Fruit fly (Drosophila melanogaster) whole organism, prepupa: Measurements from ENCODE around the gene CG1571.

Source experiments
- Blimp-1 ChIP-seq: fragments of 200-800 bp; sonication (Bioruptor generic); optimal IDR thresholded peaks from 3 replicates; lab custom pipeline; 2017; ENCODE audit warnings: missing biosample characterization, missing genetic modification characterization, mild to moderate bottlenecking, moderate library complexity, missing genetic modification reagents
- CG10631 ChIP-seq: fragments of 200-800 bp; sonication (Bioruptor generic); optimal IDR thresholded peaks from 2 replicates; lab custom pipeline; 2016; ENCODE audit warnings: missing biosample characterization, missing genetic modification characterization
- CG31627 ChIP-seq: fragments of 200-800 bp; sonication (Bioruptor generic); optimal IDR thresholded peaks from 3 replicates; lab custom pipeline; 2016; ENCODE audit warnings: missing biosample characterization, missing genetic modification characterization
- CG4318 ChIP-seq: fragments of 200-800 bp; sonication (Bioruptor generic); optimal IDR thresholded peaks from 3 replicates; lab custom pipeline; 2017; ENCODE audit warnings: missing biosample characterization, mild to moderate bottlenecking, missing genetic modification characterization
- CG6276 ChIP-seq: fragments of 200-800 bp; sonication (Bioruptor generic); optimal IDR thresholded peaks from 2 replicates; lab custom pipeline; 2017; ENCODE audit warnings: missing biosample characterization, mild to moderate bottlenecking, missing genetic modification characterization
- CG7368 ChIP-seq: fragments of 200-800 bp; sonication (Bioruptor generic); optimal IDR thresholded peaks from 3 replicates; lab custom pipeline; 2016; ENCODE audit warnings: missing biosample characterization, missing genetic modification characterization
- CG8119 ChIP-seq: fragments of 200-800 bp; sonication (Bioruptor generic); IDR thresholded peaks from 3 replicates; pipeline ENCODE4 v1.3.6; 2022; ENCODE audit warnings: missing biosample characterization, missing genetic modification characterization
- CG8319 ChIP-seq: fragments of 200-800 bp; sonication (Bioruptor generic); optimal IDR thresholded peaks from 3 replicates; lab custom pipeline; 2016; ENCODE audit warnings: missing biosample characterization, missing genetic modification characterization
- CG8632 ChIP-seq: fragments of 200-800 bp; sonication (Bioruptor generic); optimal IDR thresholded peaks from 3 replicates; lab custom pipeline; 2016; ENCODE audit warnings: missing biosample characterization, missing genetic modification characterization
- CG9139 ChIP-seq: fragments of 200-800 bp; sonication (Bioruptor generic); optimal IDR thresholded peaks from 3 replicates; lab custom pipeline; 2017; ENCODE audit warnings: missing biosample characterization, mild to moderate bottlenecking, missing genetic modification characterization
- Eip75B ChIP-seq: fragments of 200-800 bp; sonication (Bioruptor generic); optimal IDR thresholded peaks from 3 replicates; lab custom pipeline; 2016; ENCODE audit warnings: missing biosample characterization, missing genetic modification characterization
- Eip78C ChIP-seq: fragments of 200-800 bp; sonication (Bioruptor generic); peaks from one replicate; lab custom pipeline; 2016; ENCODE audit warnings: missing biosample characterization, missing genetic modification characterization
- Gug ChIP-seq: fragments of 200-800 bp; sonication (Bioruptor generic); IDR thresholded peaks from 2 replicates; pipeline ENCODE4 v1.3.6; 2022; ENCODE audit warnings: missing biosample characterization, missing genetic modification characterization
- Hr39 ChIP-seq: fragments of 200-800 bp; sonication (Bioruptor generic); optimal IDR thresholded peaks from 2 replicates; lab custom pipeline; 2016; ENCODE audit warnings: missing biosample characterization, missing genetic modification characterization
- Lpt ChIP-seq: fragments of 200-800 bp; sonication (Bioruptor generic); optimal IDR thresholded peaks from 3 replicates; lab custom pipeline; 2016; ENCODE audit warnings: missing biosample characterization, missing genetic modification characterization
- Met ChIP-seq: fragments of 200-800 bp; sonication (Bioruptor generic); optimal IDR thresholded peaks from 3 replicates; lab custom pipeline; 2016; ENCODE audit warnings: missing biosample characterization, missing genetic modification characterization
- OdsH ChIP-seq: fragments of 200-800 bp; sonication (Bioruptor generic); optimal IDR thresholded peaks from 3 replicates; lab custom pipeline; 2016; ENCODE audit warnings: missing biosample characterization, missing genetic modification characterization
- Sox102F ChIP-seq: fragments of 200-800 bp; sonication (Bioruptor generic); optimal IDR thresholded peaks from 2 replicates; lab custom pipeline; 2016; ENCODE audit warnings: missing biosample characterization, mild to moderate bottlenecking, missing genetic modification characterization
- Sox14 ChIP-seq: fragments of 200-800 bp; sonication (Bioruptor generic); optimal IDR thresholded peaks from 3 replicates; lab custom pipeline; 2016; ENCODE audit warnings: missing biosample characterization, missing genetic modification characterization
- acj6 ChIP-seq: fragments of 200-800 bp; sonication (Bioruptor generic); optimal IDR thresholded peaks from 3 replicates; lab custom pipeline; 2016; ENCODE audit warnings: missing biosample characterization, missing genetic modification characterization
- cyc ChIP-seq: fragments of 200-800 bp; sonication (Bioruptor generic); optimal IDR thresholded peaks from 3 replicates; lab custom pipeline; 2016; ENCODE audit warnings: missing biosample characterization, missing genetic modification characterization
- esn ChIP-seq: fragments of 200-800 bp; sonication (Bioruptor generic); optimal IDR thresholded peaks from 2 replicates; lab custom pipeline; 2016; ENCODE audit warnings: missing biosample characterization, mild to moderate bottlenecking, missing genetic modification characterization, moderate library complexity
- fd85E ChIP-seq: fragments of 200-800 bp; sonication (Bioruptor generic); optimal IDR thresholded peaks from 3 replicates; lab custom pipeline; 2016; ENCODE audit warnings: missing biosample characterization, missing genetic modification characterization
- fkh ChIP-seq: fragments of 200-800 bp; sonication (Bioruptor generic); optimal IDR thresholded peaks from 3 replicates; lab custom pipeline; 2017; ENCODE audit warnings: missing biosample characterization, mild to moderate bottlenecking, missing genetic modification characterization, moderate library complexity
- lz ChIP-seq: fragments of 200-800 bp; sonication (Bioruptor generic); optimal IDR thresholded peaks from 3 replicates; lab custom pipeline; 2016; ENCODE audit warnings: missing biosample characterization, missing genetic modification characterization
- pdm3 ChIP-seq: fragments of 200-800 bp; sonication (Bioruptor generic); optimal IDR thresholded peaks from 3 replicates; lab custom pipeline; 2016; ENCODE audit warnings: missing biosample characterization, missing genetic modification characterization
- salr ChIP-seq, 2 experiments: fragments of 200-800 bp; sonication (Bioruptor generic); optimal IDR thresholded peaks; 3 replicates each; lab custom pipeline; 2016 to 2018; ENCODE audit warnings: missing biosample characterization in 2 of 2, missing genetic modification characterization in 2 of 2, mild to moderate bottlenecking in 1 of 2
- spab ChIP-seq: fragments of 200-800 bp; sonication (Bioruptor generic); optimal IDR thresholded peaks from 2 replicates; lab custom pipeline; 2017; ENCODE audit warnings: missing biosample characterization, mild to moderate bottlenecking, missing genetic modification characterization, missing genetic modification reagents
- ss ChIP-seq, 2 experiments: fragments of 200-800 bp; sonication (Bioruptor generic); optimal IDR thresholded peaks; 2 replicates in 1 of 2; 3 replicates in 1 of 2; lab custom pipeline; 2017 to 2018; ENCODE audit warnings: mild to moderate bottlenecking in 2 of 2, missing biosample characterization in 2 of 2, missing genetic modification characterization in 2 of 2, moderate library complexity in 1 of 2
- svp ChIP-seq: fragments of 200-800 bp; sonication (Bioruptor generic); peaks from one replicate; lab custom pipeline; 2016; ENCODE audit warnings: missing biosample characterization, missing genetic modification characterization
- vri ChIP-seq: fragments of 200-800 bp; sonication (Bioruptor generic); optimal IDR thresholded peaks from 3 replicates; lab custom pipeline; 2016; ENCODE audit warnings: missing biosample characterization, mild to moderate bottlenecking, missing genetic modification characterization

CG1571 gene

dm6 chrX:8106281-8107050 is 30.8 kb downstream of the CG1571 start (continued):
- TF ChIP-seq CG31627 (GFP tag; lab: Kevin White, UChicago) (no peak), CG6276 (GFP tag; lab: Kevin White, UChicago) (no peak), OdsH (GFP tag; lab: Kevin White, UChicago) (no peak), Gug (GFP tag; lab: Robert Waterston, UW) (no peak), Eip75B (no peak), spab (GFP tag; lab: Kevin White, UChicago) (no peak), fd85E (GFP tag; lab: Kevin White, UChicago) (no peak), fkh (GFP tag; lab: Kevin White, UChicago) (peak; percentile 45), salr (GFP tag; optimal IDR thresholded peaks at IDR 0.05; lab: Kevin White, UChicago) (no peak), CG9139 (GFP tag; lab: Kevin White, UChicago) (no peak)
- TF ChIP-seq, all 60 proteins: peak for 9

DNA sequence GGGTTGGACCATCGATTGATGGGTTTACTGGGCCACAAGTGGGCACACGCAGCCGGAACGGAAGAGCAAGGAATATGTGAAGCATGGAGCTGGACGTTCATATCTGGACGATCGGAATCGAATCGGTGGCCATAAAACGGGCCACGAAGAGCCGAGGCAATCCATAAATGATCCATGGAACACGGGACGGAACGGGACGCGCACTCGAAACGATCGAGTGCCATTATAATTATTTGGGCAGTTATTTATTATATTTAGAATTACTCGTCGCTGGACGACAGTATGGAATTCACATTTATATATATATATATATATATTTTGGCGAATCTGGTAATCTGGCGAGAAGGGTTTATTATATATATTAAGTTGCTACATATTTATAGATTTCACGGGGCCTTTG is 32.3 kb downstream of the CG1571 start:
- TF ChIP-seq cyc (no peak), Gug (GFP tag; lab: Robert Waterston, UW) (no peak), CG8632 (GFP tag; lab: Kevin White, UChicago) (no peak), svp (GFP tag; lab: Kevin White, UChicago) (no peak), acj6 (GFP tag; lab: Kevin White, UChicago) (no peak), CG4318 (GFP tag; lab: Kevin White, UChicago) (no peak), CG10631 (no peak), fd85E (GFP tag; lab: Kevin White, UChicago) (no peak), lz (GFP tag; lab: Kevin White, UChicago) (no peak), Lpt (GFP tag; lab: Kevin White, UChicago) (no peak), ss (GFP tag; optimal IDR thresholded peaks at IDR 0.05; lab: Kevin White, UChicago) (no peak), pdm3 (no peak), CG7368 (GFP tag; lab: Kevin White, UChicago) (no peak), CG8319 (GFP tag; lab: Kevin White, UChicago) (no peak), Met (GFP tag; lab: Kevin White, UChicago) (no peak), Blimp-1 (no peak), Sox102F (no peak)

DNA sequence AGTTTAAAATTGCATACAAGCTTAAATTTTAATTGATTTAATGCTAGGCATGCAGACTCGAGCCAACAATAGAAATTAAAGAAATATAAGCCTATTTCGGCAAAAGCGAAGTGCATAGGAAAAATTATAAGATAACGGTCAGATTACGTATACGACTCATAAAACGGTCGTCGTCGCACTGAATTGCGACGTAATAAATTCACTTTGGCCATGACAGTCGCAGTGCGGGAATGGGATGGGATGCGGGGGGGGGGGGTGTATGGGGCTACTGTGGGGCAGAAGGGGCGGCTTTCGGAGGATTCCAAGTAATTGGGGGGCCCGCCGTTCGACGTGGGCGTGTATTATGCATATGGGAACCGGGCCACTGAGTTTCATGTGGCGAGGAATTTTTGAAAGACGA is 35.3 kb downstream of the CG1571 start:
- TF ChIP-seq acj6 (GFP tag; lab: Kevin White, UChicago) (no peak), CG9139 (GFP tag; lab: Kevin White, UChicago) (no peak), fd85E (GFP tag; lab: Kevin White, UChicago) (no peak), Sox14 (no peak), Met (GFP tag; lab: Kevin White, UChicago) (no peak), vri (peak; percentile 76)
- TF ChIP-seq, all 60 proteins: peak for 1

DNA sequence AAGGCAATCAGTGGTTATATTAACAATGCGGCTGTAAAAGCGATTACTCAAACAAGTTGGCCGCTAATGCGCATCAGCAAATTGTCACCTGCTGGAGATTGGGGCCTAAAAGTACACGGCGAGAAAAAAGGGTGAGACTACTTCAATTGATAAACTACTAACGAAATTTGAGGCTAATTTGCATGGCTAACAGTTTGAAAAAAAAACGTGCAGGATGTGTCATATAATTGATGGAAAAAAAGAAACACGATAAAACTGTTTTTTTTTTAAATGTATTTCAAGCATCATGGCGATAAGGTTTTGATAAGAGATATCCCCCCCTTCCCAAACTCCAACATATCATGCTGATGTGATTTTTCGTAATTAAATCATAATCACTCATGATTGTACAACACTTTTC is 37.0 kb downstream of the CG1571 start:
- TF ChIP-seq Hr39 = no peak
- peak; percentile 8 for TF ChIP-seq esn (GFP tag; lab: Kevin White, UChicago)
- TF ChIP-seq svp (GFP tag; lab: Kevin White, UChicago) = peak; percentile 51
- no peak for TF ChIP-seq CG8119 (GFP tag; lab: Robert Waterston, UW)
- TF ChIP-seq Met (GFP tag; lab: Kevin White, UChicago) = peak; percentile 2
- no peak for TF ChIP-seq CG31627 (GFP tag; lab: Kevin White, UChicago)
- TF ChIP-seq Eip78C (GFP tag; lab: Kevin White, UChicago) = peak; percentile 59
- peak; percentile 10 for TF ChIP-seq lz (GFP tag; lab: Kevin White, UChicago)
